Worm (Caenorhabditis elegans) whole organism, early embryonic: Measurements from ENCODE around the gene dpy-19.

Experiments used
- B0310.2 ChIP-seq: sonication (generic microtip); optimal IDR thresholded peaks from 2 replicates; lab custom pipeline; 2016; ENCODE audit warnings: mild to moderate bottlenecking, missing genetic modification characterization, missing compliant biosample characterization
- F13C5.2 ChIP-seq: sonication (generic microtip); optimal IDR thresholded peaks from 2 replicates; lab custom pipeline; 2017; ENCODE audit warnings: mild to moderate bottlenecking, missing genetic modification characterization, inconsistent platforms, missing compliant biosample characterization
- aly-1 ChIP-seq: sonication (generic microtip); optimal IDR thresholded peaks from 2 replicates; lab custom pipeline; 2016; ENCODE audit warnings: missing genetic modification characterization, missing compliant biosample characterization
- ama-1 ChIP-seq: fragments of 150-350 bp; optimal IDR thresholded peaks from 2 replicates; lab custom pipeline; 2014
- ceh-13 ChIP-seq: fragments of 200-800 bp; sonication (Bioruptor generic); optimal IDR thresholded peaks from 2 replicates; lab custom pipeline; 2018; ENCODE audit warnings: mild to moderate bottlenecking, missing genetic modification characterization, missing compliant biosample characterization
- ceh-36 ChIP-seq: sonication (generic microtip); optimal IDR thresholded peaks from 2 replicates; lab custom pipeline; 2016; ENCODE audit warnings: missing genetic modification characterization, inconsistent platforms, missing compliant biosample characterization
- ets-7 ChIP-seq: sonication (generic microtip); optimal IDR thresholded peaks from 2 replicates; lab custom pipeline; 2016; ENCODE audit warnings: missing genotype, missing genetic modification characterization, missing compliant biosample characterization
- flt-1 ChIP-seq: fragments of 200-800 bp; sonication (Bioruptor generic); IDR thresholded peaks from 2 replicates; pipeline ENCODE4 v1.3.6; 2022; ENCODE audit warnings: missing genetic modification characterization, missing compliant biosample characterization
- hmbx-1 ChIP-seq: sonication (generic microtip); optimal IDR thresholded peaks from 2 replicates; lab custom pipeline; 2016; ENCODE audit warnings: mild to moderate bottlenecking, missing genetic modification characterization, missing compliant biosample characterization
- hmg-4 ChIP-seq: fragments of 200-800 bp; sonication (Bioruptor generic); optimal IDR thresholded peaks from 2 replicates; lab custom pipeline; 2018; ENCODE audit warnings: mild to moderate bottlenecking, missing genetic modification characterization, missing compliant biosample characterization
- hnd-1 ChIP-seq: sonication (generic microtip); optimal IDR thresholded peaks from 2 replicates; lab custom pipeline; 2016; ENCODE audit warnings: missing genetic modification characterization, missing compliant biosample characterization
- pes-1 ChIP-seq: fragments of 200-800 bp; sonication (Bioruptor generic); IDR thresholded peaks from 2 replicates; pipeline ENCODE4 v1.3.6; 2022; ENCODE audit warnings: missing genetic modification reagents, missing genetic modification characterization, missing compliant biosample characterization
- scrt-1 ChIP-seq: fragments of 200-800 bp; sonication (Bioruptor generic); IDR thresholded peaks from 2 replicates; pipeline ENCODE4 v1.3.6; 2022; ENCODE audit warnings: missing genetic modification characterization, missing compliant biosample characterization
- sea-1 ChIP-seq: fragments of 200-800 bp; sonication (Bioruptor generic); conservative IDR thresholded peaks from 2 replicates; pipeline ENCODE4 v1.3.6; 2022; ENCODE audit warnings: missing genetic modification characterization, missing compliant biosample characterization
- tbx-11 ChIP-seq: fragments of 200-800 bp; sonication (Bioruptor generic); IDR thresholded peaks from 2 replicates; pipeline ENCODE4 v1.3.6; 2022; ENCODE audit warnings: missing genetic modification characterization, missing compliant biosample characterization
- tbx-37 ChIP-seq: fragments of 200-800 bp; sonication (Bioruptor generic); conservative IDR thresholded peaks from 2 replicates; pipeline ENCODE4 v1.3.6; 2022; ENCODE audit warnings: missing genetic modification reagents, missing genetic modification characterization, missing compliant biosample characterization
- tra-4 ChIP-seq: sonication (generic microtip); optimal IDR thresholded peaks from 2 replicates; lab custom pipeline; 2017; ENCODE audit warnings: missing genetic modification characterization, missing compliant biosample characterization

Gene dpy-19

DNA sequence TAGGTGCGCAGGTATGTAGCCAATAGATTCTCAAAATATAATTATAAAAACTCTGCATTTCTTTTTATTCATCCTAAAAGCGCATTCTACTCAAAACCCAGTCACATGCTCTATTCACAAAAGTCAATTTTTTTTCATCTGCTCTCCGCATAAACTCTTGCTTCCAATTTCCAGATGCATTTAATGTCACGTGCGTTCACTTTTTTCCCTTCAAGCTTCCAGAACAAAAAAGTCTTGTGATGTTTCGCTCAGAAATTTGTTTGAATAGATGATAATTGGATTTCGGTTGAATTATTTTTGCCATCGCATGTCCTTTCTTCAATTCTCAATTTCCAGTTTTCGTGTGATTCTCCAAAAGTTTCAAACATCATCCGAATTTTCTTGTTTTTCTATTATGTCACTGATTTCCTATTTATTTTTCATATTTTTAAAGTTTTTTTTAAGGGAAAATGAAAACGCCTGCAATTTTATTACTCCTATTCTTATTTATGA, 2.3 kb downstream of the dpy-19 start, which contains the start of gene F22B7.1:
TSS of gene F22B7.1 (plus strand) at position 442 of the 492 bp plus-strand sequence.
- TF ChIP-seq ceh-36 (tag; lab: Kevin White, UChicago) (no peak), sea-1 (GFP tag; lab: Robert Waterston, UW) (no peak), ets-7 (tag; lab: Kevin White, UChicago) (no peak), flt-1 (GFP tag; lab: Robert Waterston, UW) (no peak), tbx-11 (GFP tag; lab: Robert Waterston, UW) (no peak), B0310.2 (tag; lab: Kevin White, UChicago) (no peak), ceh-13 (GFP tag; lab: Kevin White, UChicago) (no peak), hmg-4 (GFP tag; lab: Kevin White, UChicago) (no peak), aly-1 (tag; lab: Kevin White, UChicago) (no peak), tbx-37 (no peak), scrt-1 (GFP tag; lab: Robert Waterston, UW) (no peak), hnd-1 (no peak), F13C5.2 (tag; lab: Kevin White, UChicago) (no peak), hmbx-1 (tag; lab: Kevin White, UChicago) (no peak), tra-4 (tag; lab: Kevin White, UChicago) (no peak), ama-1 (lab: Kevin White, UChicago) (no peak), pes-1 (GFP tag; lab: Robert Waterston, UW) (no peak)

DNA sequence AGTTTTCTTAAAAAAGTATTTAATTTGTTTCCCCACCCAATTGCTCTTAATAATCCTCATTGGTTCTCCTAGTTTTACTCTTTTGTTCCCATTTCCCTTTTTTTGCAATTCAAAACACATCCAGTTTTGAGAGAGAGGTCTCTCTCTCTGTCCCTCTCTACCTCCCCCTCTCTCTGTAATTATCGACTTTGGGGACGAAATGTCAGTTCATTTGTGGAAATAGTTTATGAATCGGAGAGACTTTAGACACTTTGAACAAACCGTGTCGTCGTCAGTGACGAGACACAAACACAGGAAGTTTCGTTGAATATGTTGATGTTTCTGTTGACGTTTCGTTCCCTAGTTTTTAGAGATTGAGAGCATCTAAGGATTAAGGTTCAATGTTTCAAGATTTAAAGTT, 4.1 kb downstream of the dpy-19 start:
- TF ChIP-seq F13C5.2 (tag; lab: Kevin White, UChicago) (no peak), scrt-1 (GFP tag; lab: Robert Waterston, UW) (no peak), ets-7 (tag; lab: Kevin White, UChicago) (no peak), B0310.2 (tag; lab: Kevin White, UChicago) (no peak), flt-1 (GFP tag; lab: Robert Waterston, UW) (no peak), hmbx-1 (tag; lab: Kevin White, UChicago) (no peak), aly-1 (tag; lab: Kevin White, UChicago) (no peak), tbx-37 (no peak), ama-1 (lab: Kevin White, UChicago) (no peak), ceh-36 (tag; lab: Kevin White, UChicago) (no peak), pes-1 (GFP tag; lab: Robert Waterston, UW) (no peak), hnd-1 (no peak)

DNA sequence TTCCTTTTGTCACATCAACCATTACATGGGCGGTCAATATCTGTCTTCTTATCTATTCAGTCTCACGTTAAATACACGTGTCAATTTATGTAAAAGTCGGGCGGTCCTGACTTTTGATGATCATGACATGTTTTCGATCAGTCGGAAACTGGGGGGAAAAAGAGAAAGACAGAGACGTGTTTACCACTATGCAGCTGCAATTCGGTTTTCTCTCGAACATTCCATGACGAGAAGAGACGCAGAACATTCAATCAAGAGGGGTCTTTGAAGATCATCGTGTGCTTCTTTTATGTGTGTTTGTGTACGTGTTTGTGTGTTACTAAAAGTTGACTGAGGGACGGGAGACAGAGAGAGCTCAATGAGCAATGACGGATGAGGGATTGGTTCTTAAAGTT, 8.9 kb downstream of the dpy-19 start:
- TF ChIP-seq hmbx-1 (tag; lab: Kevin White, UChicago) (no peak), tbx-37 (no peak), hmg-4 (GFP tag; lab: Kevin White, UChicago) (no peak), pes-1 (GFP tag; lab: Robert Waterston, UW) (no peak), B0310.2 (tag; lab: Kevin White, UChicago) (no peak)

DNA sequence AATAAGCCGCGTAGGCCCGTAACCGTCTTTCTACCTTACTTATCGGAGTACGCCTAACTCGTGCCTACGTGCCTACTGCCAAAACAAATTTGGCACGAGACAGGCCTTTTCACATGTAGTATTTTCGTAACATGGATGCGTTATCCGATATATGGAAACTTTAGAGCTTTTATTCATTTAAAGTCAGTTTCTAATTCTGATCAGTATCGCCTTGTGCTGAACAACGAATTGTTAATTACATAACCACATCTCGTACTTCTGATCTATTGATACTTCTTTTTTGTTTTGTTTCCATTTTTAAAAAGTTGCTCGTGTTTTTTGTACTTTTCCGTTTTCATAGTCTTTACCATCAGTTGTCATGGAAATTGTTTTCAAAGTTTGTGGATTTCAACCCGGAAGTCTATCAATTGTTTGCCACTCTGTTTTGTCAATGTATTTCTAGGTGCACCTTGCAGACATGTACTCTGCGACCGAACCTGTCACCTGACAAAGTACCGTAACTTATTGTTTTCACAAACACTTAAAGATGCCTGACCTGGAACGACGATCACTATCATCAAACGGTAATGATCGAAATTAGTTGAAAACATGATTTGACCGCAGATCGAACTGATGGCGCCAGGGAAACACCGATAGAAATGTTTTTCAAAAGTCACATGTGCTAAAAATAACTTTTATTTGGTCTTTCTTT, 9.5 kb downstream of the dpy-19 start:
- TF ChIP-seq hmbx-1 (tag; lab: Kevin White, UChicago), result no peak
- no peak for TF ChIP-seq scrt-1 (GFP tag; lab: Robert Waterston, UW)
- no peak for TF ChIP-seq ama-1 (lab: Kevin White, UChicago)
- no peak for TF ChIP-seq pes-1 (GFP tag; lab: Robert Waterston, UW)
- no peak for TF ChIP-seq flt-1 (GFP tag; lab: Robert Waterston, UW)
- no peak for TF ChIP-seq hnd-1
- no peak for TF ChIP-seq ceh-36 (tag; lab: Kevin White, UChicago)
- TF ChIP-seq B0310.2 (tag; lab: Kevin White, UChicago), result no peak
- no peak for TF ChIP-seq sea-1 (GFP tag; lab: Robert Waterston, UW)
- TF ChIP-seq aly-1 (tag; lab: Kevin White, UChicago), result no peak
- no peak for TF ChIP-seq F13C5.2 (tag; lab: Kevin White, UChicago)
- TF ChIP-seq tra-4 (tag; lab: Kevin White, UChicago), result no peak
- no peak for TF ChIP-seq hmg-4 (GFP tag; lab: Kevin White, UChicago)

DNA sequence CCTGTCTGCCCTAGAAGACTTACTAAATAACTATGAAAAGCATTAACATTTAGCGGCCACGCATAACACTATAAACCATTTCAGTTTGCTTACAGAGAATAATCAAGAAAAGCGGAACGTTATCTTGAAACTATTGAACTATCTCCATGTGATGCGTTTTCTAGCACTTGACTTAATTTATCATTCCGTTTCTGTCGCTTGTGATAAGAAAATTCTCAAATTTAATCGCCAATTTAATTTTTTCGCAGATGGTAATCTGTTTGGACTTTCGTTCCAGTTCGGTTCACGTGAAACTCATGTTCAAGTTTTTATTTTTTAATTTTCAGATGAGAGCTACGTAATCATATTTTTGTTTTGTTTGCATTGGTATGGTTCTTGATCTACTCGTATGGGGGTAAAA, 10.3 kb downstream of the dpy-19 start:
- no peak for TF ChIP-seq B0310.2 (tag; lab: Kevin White, UChicago)
- TF ChIP-seq scrt-1 (GFP tag; lab: Robert Waterston, UW), result no peak
- no peak for TF ChIP-seq F13C5.2 (tag; lab: Kevin White, UChicago)
- TF ChIP-seq tbx-37, result no peak
- no peak for TF ChIP-seq hmbx-1 (tag; lab: Kevin White, UChicago)
- TF ChIP-seq ceh-13 (GFP tag; lab: Kevin White, UChicago), result no peak
- no peak for TF ChIP-seq sea-1 (GFP tag; lab: Robert Waterston, UW)
- no peak for TF ChIP-seq aly-1 (tag; lab: Kevin White, UChicago)
- TF ChIP-seq hmg-4 (GFP tag; lab: Kevin White, UChicago), result no peak
- no peak for TF ChIP-seq flt-1 (GFP tag; lab: Robert Waterston, UW)

DNA sequence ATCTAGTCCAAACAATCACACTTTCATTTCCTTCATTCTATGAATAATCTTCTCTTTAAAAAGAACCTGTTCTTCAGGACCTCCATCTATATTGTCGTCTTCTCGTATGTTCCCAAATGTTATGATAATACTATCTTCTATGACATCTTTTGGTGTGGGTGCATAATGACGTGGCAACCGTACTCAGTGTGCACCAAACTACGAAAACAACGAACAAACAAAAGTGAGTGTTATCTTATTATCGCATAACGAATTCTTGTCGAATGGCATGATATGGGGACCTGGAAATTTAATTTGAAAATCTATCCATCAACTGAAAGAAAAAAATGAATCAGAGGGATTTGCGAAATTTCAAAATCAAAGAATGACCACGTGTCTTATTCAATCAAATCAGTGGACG, 11.2 kb downstream of the dpy-19 start:
- no peak for TF ChIP-seq ceh-13 (GFP tag; lab: Kevin White, UChicago)
- TF ChIP-seq aly-1 (tag; lab: Kevin White, UChicago), result no peak
- TF ChIP-seq tbx-37, result no peak
- TF ChIP-seq flt-1 (GFP tag; lab: Robert Waterston, UW), result no peak
- no peak for TF ChIP-seq hmg-4 (GFP tag; lab: Kevin White, UChicago)
- TF ChIP-seq hnd-1, result no peak
- no peak for TF ChIP-seq ceh-36 (tag; lab: Kevin White, UChicago)
- no peak for TF ChIP-seq F13C5.2 (tag; lab: Kevin White, UChicago)
- no peak for TF ChIP-seq B0310.2 (tag; lab: Kevin White, UChicago)
- no peak for TF ChIP-seq tra-4 (tag; lab: Kevin White, UChicago)
- no peak for TF ChIP-seq pes-1 (GFP tag; lab: Robert Waterston, UW)

DNA sequence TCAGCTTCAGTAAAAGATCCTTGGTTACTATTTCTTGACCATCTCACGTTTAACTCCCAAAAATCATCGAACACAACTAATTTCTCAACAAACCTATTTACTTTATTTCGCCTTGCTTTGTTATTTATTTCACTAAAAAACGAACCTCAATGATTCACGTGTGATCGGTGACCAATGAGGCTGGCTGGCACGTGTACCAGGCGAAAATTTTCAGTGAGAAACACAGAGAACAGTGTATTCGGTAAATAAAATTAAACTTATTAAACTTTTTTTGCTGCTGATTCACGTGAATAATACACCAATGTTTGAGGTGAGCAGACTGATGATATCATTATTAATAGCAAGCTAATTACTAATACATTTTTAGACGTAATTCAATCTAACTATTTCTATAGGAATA, 11.9 kb downstream of the dpy-19 start:
- TF ChIP-seq hnd-1 (no peak), aly-1 (tag; lab: Kevin White, UChicago) (no peak), sea-1 (GFP tag; lab: Robert Waterston, UW) (no peak), tbx-11 (GFP tag; lab: Robert Waterston, UW) (no peak)
